Fruit fly (Drosophila melanogaster) whole organism, wandering third instar larva: ENCODE data around the gene mtm.
A peak's percentile ranks its signal among the peaks of the same experiment; 100 is the strongest.

Experiments used
- CG32264 ChIP-seq: fragments of 200-800 bp; sonication (Bioruptor generic); optimal IDR thresholded peaks from 2 replicates; lab custom pipeline; 2016; ENCODE audit warnings: missing biosample characterization, missing genetic modification characterization
- CG9705 ChIP-seq: fragments of 200-800 bp; sonication (Bioruptor generic); optimal IDR thresholded peaks from 2 replicates; lab custom pipeline; 2018; ENCODE audit warnings: missing biosample characterization, mild to moderate bottlenecking, missing genetic modification characterization
- CrebA ChIP-seq: fragments of 200-800 bp; sonication (Bioruptor generic); optimal IDR thresholded peaks from 2 replicates; lab custom pipeline; 2016; ENCODE audit warnings: missing biosample characterization, mild to moderate bottlenecking, missing genetic modification characterization, borderline replicate concordance
- Dif ChIP-seq: fragments of 200-275, 200-300 bp; sonication (Bioruptor generic); optimal IDR thresholded peaks from 2 replicates; lab custom pipeline; 2018; ENCODE audit warnings: missing biosample characterization, missing genetic modification characterization; ENCODE audit not compliant: partially characterized antibody
- GATAd ChIP-seq: sonication (Bioruptor generic); optimal IDR thresholded peaks from 2 replicates; lab custom pipeline; 2016; ENCODE audit warnings: missing biosample characterization, missing genetic modification characterization
- HLH106 ChIP-seq: fragments of 200-800 bp; optimal IDR thresholded peaks from 3 replicates; lab custom pipeline; 2019; ENCODE audit warnings: missing biosample characterization, mild to moderate bottlenecking, missing genetic modification characterization, moderate library complexity
- Hnf4 ChIP-seq: fragments of 200-800 bp; sonication (Bioruptor generic); optimal IDR thresholded peaks from 2 replicates; lab custom pipeline; 2016; ENCODE audit warnings: missing biosample characterization, mild to moderate bottlenecking, missing genetic modification characterization
- Hr78 ChIP-seq: fragments of >200 bp; optimal IDR thresholded peaks from 2 replicates; lab custom pipeline; 2017; ENCODE audit warnings: missing biosample characterization, missing genetic modification characterization
- Hr83 ChIP-seq: fragments of 200-300 bp; sonication (Bioruptor generic); optimal IDR thresholded peaks from 2 replicates; lab custom pipeline; 2016; ENCODE audit warnings: missing biosample characterization, mild to moderate bottlenecking, missing genetic modification characterization, moderate library complexity; ENCODE audit not compliant: poor library complexity, severe bottlenecking
- Jra ChIP-seq: sonication (Bioruptor generic); optimal IDR thresholded peaks from 2 replicates; lab custom pipeline; 2016; ENCODE audit warnings: missing biosample characterization, missing genetic modification characterization
- Mio ChIP-seq: sonication (Bioruptor generic); optimal IDR thresholded peaks from 2 replicates; lab custom pipeline; 2016; ENCODE audit warnings: missing biosample characterization, missing genetic modification characterization
- Myc ChIP-seq: fragments of >200 bp; optimal IDR thresholded peaks from 2 replicates; lab custom pipeline; 2017
- N ChIP-seq: fragments of >200 bp; optimal IDR thresholded peaks from 2 replicates; lab custom pipeline; 2018; ENCODE audit warnings: missing biosample characterization, missing external identifiers, missing genetic modification characterization
- OdsH ChIP-seq: fragments of 200-800 bp; sonication (Bioruptor generic); optimal IDR thresholded peaks from 2 replicates; lab custom pipeline; 2016; ENCODE audit warnings: missing biosample characterization, mild to moderate bottlenecking, missing genetic modification characterization
- Rel ChIP-seq, 2 experiments: fragments of 200-800 bp; sonication (Bioruptor generic) in 1 of 2; optimal IDR thresholded peaks; 2 replicates in 1 of 2; 3 replicates in 1 of 2; lab custom pipeline; 2016 to 2019; ENCODE audit warnings: mild to moderate bottlenecking in 2 of 2, missing biosample characterization in 2 of 2, missing genetic modification characterization in 2 of 2, moderate library complexity in 1 of 2
- Sp1 ChIP-seq: fragments of 200-800 bp; sonication (Bioruptor generic); optimal IDR thresholded peaks from 3 replicates; lab custom pipeline; 2019; ENCODE audit warnings: missing biosample characterization, mild to moderate bottlenecking, missing genetic modification characterization, moderate library complexity
- Vsx2 ChIP-seq: fragments of 200-300, 225-300 bp; sonication (Bioruptor generic); optimal IDR thresholded peaks from 2 replicates; lab custom pipeline; 2018; ENCODE audit warnings: missing biosample characterization, missing genetic modification characterization; ENCODE audit not compliant: partially characterized antibody
- br ChIP-seq: fragments of 200-800 bp; sonication (Bioruptor generic); optimal IDR thresholded peaks from 2 replicates; lab custom pipeline; 2016; ENCODE audit warnings: missing biosample characterization, missing genetic modification characterization
- brk ChIP-seq: fragments of 200-800 bp; sonication (Bioruptor generic); optimal IDR thresholded peaks from 2 replicates; lab custom pipeline; 2016; ENCODE audit warnings: missing biosample characterization, mild to moderate bottlenecking, missing genetic modification characterization
- dl ChIP-seq, 2 experiments: fragments of 175-275, 200-275 bp in 1 of 2; fragments of 200-275 bp in 1 of 2; sonication (Bioruptor generic); optimal IDR thresholded peaks; lab custom pipeline; 2018; ENCODE audit warnings: mild to moderate bottlenecking in 2 of 2, missing biosample characterization in 2 of 2, missing genetic modification characterization in 2 of 2, moderate library complexity in 2 of 2; ENCODE audit not compliant: partially characterized antibody in 2 of 2, insufficient read depth in 1 of 2
- dmrt93B ChIP-seq: fragments of 200-800 bp; sonication (Bioruptor generic); optimal IDR thresholded peaks from 2 replicates; lab custom pipeline; 2018; ENCODE audit warnings: missing biosample characterization, mild to moderate bottlenecking, missing genetic modification characterization
- dsf ChIP-seq: sonication (Bioruptor generic); optimal IDR thresholded peaks from 2 replicates; lab custom pipeline; 2016; ENCODE audit warnings: missing biosample characterization, missing genetic modification characterization, borderline replicate concordance
- ey ChIP-seq: fragments of 200-800 bp; sonication (Bioruptor generic); optimal IDR thresholded peaks from 2 replicates; lab custom pipeline; 2016; ENCODE audit warnings: missing biosample characterization, missing genetic modification characterization
- foxo ChIP-seq, 2 experiments: fragments of 200-800 bp; sonication (Bioruptor generic); optimal IDR thresholded peaks; 2 replicates in 1 of 2; 3 replicates in 1 of 2; lab custom pipeline; 2016 to 2017; ENCODE audit warnings: missing biosample characterization in 2 of 2, missing genetic modification characterization in 2 of 2
- fru ChIP-seq: fragments of 200-800 bp; sonication (Bioruptor generic); optimal IDR thresholded peaks from 3 replicates; lab custom pipeline; 2016; ENCODE audit warnings: missing biosample characterization, mild to moderate bottlenecking, missing genetic modification characterization
- h ChIP-seq: fragments of 200-800 bp; sonication (Bioruptor generic); optimal IDR thresholded peaks from 3 replicates; lab custom pipeline; 2016; ENCODE audit warnings: missing biosample characterization, mild to moderate bottlenecking, missing genetic modification characterization
- jim ChIP-seq: fragments of 175-275, 200-325 bp; sonication (Bioruptor generic); optimal IDR thresholded peaks from 2 replicates; lab custom pipeline; 2016; ENCODE audit warnings: missing biosample characterization, mild to moderate bottlenecking, missing genetic modification characterization
- lola ChIP-seq: fragments of >200 bp; optimal IDR thresholded peaks from 2 replicates; lab custom pipeline; 2017; ENCODE audit warnings: missing biosample characterization, missing genetic modification characterization
- pan ChIP-seq: fragments of >200 bp; optimal IDR thresholded peaks from 2 replicates; lab custom pipeline; 2017
- psq ChIP-seq: fragments of 200-800 bp; sonication (Bioruptor generic); optimal IDR thresholded peaks from 3 replicates; lab custom pipeline; 2017; ENCODE audit warnings: missing biosample characterization, mild to moderate bottlenecking, missing genetic modification characterization, moderate library complexity
- rgr ChIP-seq: fragments of 200-800 bp; sonication (Bioruptor generic); optimal IDR thresholded peaks from 3 replicates; lab custom pipeline; 2016; ENCODE audit warnings: missing biosample characterization, mild to moderate bottlenecking, missing genetic modification characterization
- sage ChIP-seq: fragments of 200-800 bp; sonication (Bioruptor generic); optimal IDR thresholded peaks from 2 replicates; lab custom pipeline; 2016; ENCODE audit warnings: missing biosample characterization, mild to moderate bottlenecking, missing genetic modification characterization
- sv ChIP-seq: fragments of 200-800 bp; sonication (Bioruptor generic); optimal IDR thresholded peaks from 3 replicates; lab custom pipeline; 2016; ENCODE audit warnings: missing biosample characterization, missing genetic modification characterization
- tai ChIP-seq: sonication (Bioruptor generic); optimal IDR thresholded peaks from 2 replicates; lab custom pipeline; 2016; ENCODE audit warnings: missing biosample characterization, missing genetic modification characterization
- usp ChIP-seq: fragments of >200 bp; optimal IDR thresholded peaks from 2 replicates; lab custom pipeline; 2017; ENCODE audit warnings: missing biosample characterization, missing genetic modification characterization
- woc ChIP-seq: sonication (Bioruptor generic); optimal IDR thresholded peaks from 2 replicates; lab custom pipeline; 2016; ENCODE audit warnings: missing biosample characterization, mild to moderate bottlenecking, missing genetic modification characterization

Gene mtm

dm6 chr2L:6036710-6037109 lies at the start of gene mtm:
Gene mtm (minus strand): TSS chr2L:6037015.
- no peak for TF ChIP-seq rgr (GFP tag; lab: Kevin White, UChicago)
- TF ChIP-seq Jra (GFP tag; lab: Kevin White, UChicago), result no peak
- TF ChIP-seq Myc (lab: Kevin White, UChicago), result peak; percentile 59
- no peak for TF ChIP-seq dmrt93B
- TF ChIP-seq, all 38 proteins: peak for 1

- no peak for TF ChIP-seq sv (GFP tag; lab: Kevin White, UChicago)
- no peak for TF ChIP-seq dl (GFP tag; optimal IDR thresholded peaks at IDR 0.05; lab: Kevin White, UChicago; ENCODE audit: insufficient read depth in 1 of 2, partially characterized antibody in 2 of 2)
- TF ChIP-seq pan (lab: Kevin White, UChicago), result no peak
- TF ChIP-seq Hr78, result no peak
- no peak for TF ChIP-seq Sp1 (GFP tag; lab: Kevin White, UChicago)
- TF ChIP-seq N (GFP tag; lab: Kevin White, UChicago), result no peak
- TF ChIP-seq h (GFP tag; lab: Kevin White, UChicago), result peak; percentile 51
- TF ChIP-seq fru, result peak; percentile 41
- no peak for TF ChIP-seq Vsx2 (GFP tag; lab: Kevin White, UChicago)
- no peak for TF ChIP-seq lola (GFP tag; lab: Kevin White, UChicago)
- peak; percentile 42 for TF ChIP-seq CrebA (GFP tag; lab: Kevin White, UChicago)
- TF ChIP-seq Rel (GFP tag; optimal IDR thresholded peaks at IDR 0.05; lab: Kevin White, UChicago), result peak; percentile 25
- peak; percentile 40 for TF ChIP-seq Rel (tag; optimal IDR thresholded peaks at IDR 0.05; lab: Kevin White, UChicago)
- TF ChIP-seq Dif (GFP tag; lab: Kevin White, UChicago), result peak; percentile 52
- TF ChIP-seq Hnf4 (GFP tag; lab: Kevin White, UChicago), result peak; percentile 66
- TF ChIP-seq HLH106 (tag; lab: Kevin White, UChicago), result peak; percentile 22
- TF ChIP-seq tai (GFP tag; lab: Kevin White, UChicago), result peak; percentile 43
- peak; percentile 48 for TF ChIP-seq psq
- TF ChIP-seq GATAd (GFP tag; lab: Kevin White, UChicago), result no peak
- peak; percentile 52 for TF ChIP-seq Hr83 (GFP tag; lab: Kevin White, UChicago)
- TF ChIP-seq sage (GFP tag; lab: Kevin White, UChicago), result no peak
- TF ChIP-seq CG9705 (GFP tag; lab: Kevin White, UChicago), result no peak
- TF ChIP-seq jim, result no peak
- no peak for TF ChIP-seq rgr (GFP tag; lab: Kevin White, UChicago)
- no peak for TF ChIP-seq foxo (GFP tag; optimal IDR thresholded peaks at IDR 0.05; lab: Kevin White, UChicago)
- peak; percentile 49 for TF ChIP-seq OdsH (GFP tag; lab: Kevin White, UChicago)
- TF ChIP-seq brk (GFP tag; lab: Kevin White, UChicago), result peak; percentile 27
- peak; percentile 4 for TF ChIP-seq br (GFP tag; lab: Kevin White, UChicago)
- TF ChIP-seq ey (GFP tag; lab: Kevin White, UChicago), result no peak
- TF ChIP-seq woc, result no peak
- no peak for TF ChIP-seq Jra (GFP tag; lab: Kevin White, UChicago)
- TF ChIP-seq usp (GFP tag; lab: Kevin White, UChicago), result no peak
- no peak for TF ChIP-seq CG32264 (GFP tag; lab: Kevin White, UChicago)
Observed at dm6 chr2L:6085733-6086317, 49.0 kb upstream of the mtm start.

DNA sequence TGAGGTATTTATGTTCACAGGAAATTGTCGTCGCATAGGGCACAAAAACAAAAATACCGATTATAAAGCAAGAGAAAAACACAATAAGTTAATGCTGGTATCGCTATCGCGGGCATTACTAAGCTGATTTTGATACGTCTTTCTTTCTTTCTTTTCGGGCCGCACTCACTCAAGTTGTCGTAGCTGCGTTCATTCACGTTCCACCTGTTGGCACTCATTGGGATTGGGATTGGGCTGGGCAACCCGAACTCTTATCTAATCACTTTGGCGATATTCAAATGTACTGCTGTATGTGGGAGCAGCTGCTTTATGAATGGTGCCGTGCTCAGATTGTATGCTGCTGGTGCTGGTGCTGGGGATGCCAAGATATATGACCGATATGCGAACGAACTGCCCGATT lies 47.9 kb upstream of the mtm start:
- TF ChIP-seq Hnf4 (GFP tag; lab: Kevin White, UChicago), result no peak
- TF ChIP-seq Hr78, result no peak
- TF ChIP-seq usp (GFP tag; lab: Kevin White, UChicago), result no peak
- no peak for TF ChIP-seq fru
- no peak for TF ChIP-seq pan (lab: Kevin White, UChicago)
- no peak for TF ChIP-seq GATAd (GFP tag; lab: Kevin White, UChicago)
- TF ChIP-seq brk (GFP tag; lab: Kevin White, UChicago), result no peak
- no peak for TF ChIP-seq dsf (GFP tag; lab: Kevin White, UChicago)
- TF ChIP-seq Mio (GFP tag; lab: Kevin White, UChicago), result no peak
- no peak for TF ChIP-seq ey (GFP tag; lab: Kevin White, UChicago)
- no peak for TF ChIP-seq lola (GFP tag; lab: Kevin White, UChicago)
- no peak for TF ChIP-seq Myc (lab: Kevin White, UChicago)
- TF ChIP-seq CG9705 (GFP tag; lab: Kevin White, UChicago), result no peak
- peak; percentile 9 for TF ChIP-seq h (GFP tag; lab: Kevin White, UChicago)
- no peak for TF ChIP-seq Rel (GFP tag; optimal IDR thresholded peaks at IDR 0.05; lab: Kevin White, UChicago)
- TF ChIP-seq Rel (tag; optimal IDR thresholded peaks at IDR 0.05; lab: Kevin White, UChicago), result peak; percentile 49
- TF ChIP-seq Dif (GFP tag; lab: Kevin White, UChicago), result no peak
- TF ChIP-seq br (GFP tag; lab: Kevin White, UChicago), result no peak
- no peak for TF ChIP-seq Jra (GFP tag; lab: Kevin White, UChicago)
- TF ChIP-seq sv (GFP tag; lab: Kevin White, UChicago), result no peak
- peak; percentile 3 for TF ChIP-seq Hr83 (GFP tag; lab: Kevin White, UChicago)
- TF ChIP-seq psq, result no peak
